Worm (Caenorhabditis elegans): ENCODE results near the gene dnj-20.

DNA sequence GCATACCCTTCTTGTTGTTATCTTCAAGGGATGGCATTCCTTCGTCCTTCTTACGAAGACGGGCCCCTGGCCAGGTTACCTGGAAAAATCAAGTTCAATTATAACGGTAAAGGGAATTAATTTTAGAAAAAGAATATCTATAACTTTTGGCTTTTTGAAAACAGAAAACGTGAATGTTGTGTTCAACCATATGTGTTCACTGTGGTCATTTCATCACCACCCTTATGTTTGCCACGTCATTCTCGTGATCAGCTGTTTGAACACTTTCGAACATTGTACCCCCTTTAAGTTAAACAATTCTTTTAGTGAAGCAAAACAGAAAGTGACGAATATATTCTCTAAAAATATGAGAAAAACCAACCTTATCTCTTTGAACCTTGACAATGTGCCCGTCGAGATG, 5.2 kb downstream of the dnj-20 start:
- TF ChIP-seq zag-1 (tag; optimal IDR thresholded peaks at IDR 0.05) (no peak), aly-2 (tag; optimal IDR thresholded peaks at IDR 0.05) (no peak), ets-5 (GFP tag; IDR thresholded peaks at IDR 0.05) (no peak), lin-39 (tag; optimal IDR thresholded peaks at IDR 0.05) (no peak), rnt-1 (tag; optimal IDR thresholded peaks at IDR 0.05) (no peak), lin-15B (tag; optimal IDR thresholded peaks at IDR 0.05) (no peak), nhr-237 (tag; optimal IDR thresholded peaks at IDR 0.05) (no peak), unc-62 (GFP tag; optimal IDR thresholded peaks at IDR 0.05) (no peak), alr-1 (tag; optimal IDR thresholded peaks at IDR 0.05; ENCODE audit: borderline replicate concordance) (no peak)

All from whole organism, L1 larva.